Worm (Caenorhabditis elegans): ENCODE results near the gene ufm-1.

DNA sequence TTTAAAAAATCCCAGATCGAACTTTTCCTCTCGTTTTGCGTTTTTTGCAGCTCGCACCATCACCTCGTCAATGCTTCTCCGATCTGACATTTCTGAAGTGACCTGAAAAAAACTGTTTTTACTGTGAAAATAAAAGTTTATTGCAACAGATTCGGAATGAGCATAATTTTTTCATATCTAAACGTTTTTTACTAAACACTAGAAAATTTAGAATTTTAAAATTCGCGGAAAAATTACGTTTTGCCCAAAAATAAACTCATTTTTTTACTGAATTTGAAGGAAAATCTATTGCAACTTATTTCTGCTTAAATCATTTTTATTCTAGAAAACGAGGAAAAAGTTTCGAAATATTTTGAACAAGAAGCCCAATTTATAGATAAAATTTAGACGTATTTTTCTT lies 24.1 kb downstream of the ufm-1 start, which contains the start of gene ZK688.9:
- TF ChIP-seq ceh-82 (tag; optimal IDR thresholded peaks at IDR 0.05): no peak
- no peak for TF ChIP-seq fkh-10 (GFP tag; optimal IDR thresholded peaks at IDR 0.05)
- TF ChIP-seq nhr-77 (tag; optimal IDR thresholded peaks at IDR 0.05): no peak
- no peak for TF ChIP-seq nhr-11 (tag; optimal IDR thresholded peaks at IDR 0.05)
- no peak for TF ChIP-seq aly-2 (tag; optimal IDR thresholded peaks at IDR 0.05)
- TF ChIP-seq unc-62 (GFP tag; optimal IDR thresholded peaks at IDR 0.05): no peak
- TF ChIP-seq nfya-1 (tag; optimal IDR thresholded peaks at IDR 0.05; ENCODE audit: insufficient read depth): no peak

All from whole organism, L3 larva.